Worm (Caenorhabditis elegans) whole organism, late embryonic: ENCODE results near the gene F43E2.11.

Source experiments
- F13H6.1 ChIP-seq: sonication (generic microtip); optimal IDR thresholded peaks from 2 replicates; lab custom pipeline; 2016; ENCODE audit warnings: missing genetic modification characterization, missing compliant biosample characterization
- K09A11.1 ChIP-seq: sonication (generic microtip); optimal IDR thresholded peaks from 2 replicates; lab custom pipeline; 2017; ENCODE audit warnings: antibody characterized with exemption, mild to moderate bottlenecking, missing genetic modification characterization, missing compliant biosample characterization; ENCODE audit not compliant: insufficient read depth
- ama-1 ChIP-seq: fragments of 150-350 bp; optimal IDR thresholded peaks from 2 replicates; lab custom pipeline; 2014
- ceh-48 ChIP-seq: sonication (generic microtip); optimal IDR thresholded peaks from 2 replicates; lab custom pipeline; 2016; ENCODE audit warnings: missing genetic modification characterization, inconsistent platforms, missing compliant biosample characterization
- ceh-6 ChIP-seq: fragments of 200-800 bp; sonication (Bioruptor generic); optimal IDR thresholded peaks from 2 replicates; lab custom pipeline; 2018; ENCODE audit warnings: mild to moderate bottlenecking, missing genetic modification characterization, missing compliant biosample characterization
- che-1 ChIP-seq: sonication (generic microtip); optimal IDR thresholded peaks from 2 replicates; lab custom pipeline; 2016; ENCODE audit warnings: mild to moderate bottlenecking, missing genetic modification characterization, missing compliant biosample characterization
- hlh-13 ChIP-seq: fragments of 200-800 bp; sonication (Bioruptor generic); optimal IDR thresholded peaks from 2 replicates; lab custom pipeline; 2018; ENCODE audit warnings: mild to moderate bottlenecking, missing genetic modification characterization, missing compliant biosample characterization
- pat-9 ChIP-seq: fragments of 200-800 bp; sonication (Bioruptor generic); optimal IDR thresholded peaks from 2 replicates; lab custom pipeline; 2018; ENCODE audit warnings: mild to moderate bottlenecking, missing genetic modification characterization, moderate library complexity, missing compliant biosample characterization
- rnt-1 ChIP-seq: sonication (generic microtip); optimal IDR thresholded peaks from 2 replicates; lab custom pipeline; 2016; ENCODE audit warnings: missing genetic modification characterization, missing compliant biosample characterization
- tbx-2 ChIP-seq: sonication (generic microtip); optimal IDR thresholded peaks from 2 replicates; lab custom pipeline; 2016; ENCODE audit warnings: missing genetic modification characterization, missing compliant biosample characterization

DNA sequence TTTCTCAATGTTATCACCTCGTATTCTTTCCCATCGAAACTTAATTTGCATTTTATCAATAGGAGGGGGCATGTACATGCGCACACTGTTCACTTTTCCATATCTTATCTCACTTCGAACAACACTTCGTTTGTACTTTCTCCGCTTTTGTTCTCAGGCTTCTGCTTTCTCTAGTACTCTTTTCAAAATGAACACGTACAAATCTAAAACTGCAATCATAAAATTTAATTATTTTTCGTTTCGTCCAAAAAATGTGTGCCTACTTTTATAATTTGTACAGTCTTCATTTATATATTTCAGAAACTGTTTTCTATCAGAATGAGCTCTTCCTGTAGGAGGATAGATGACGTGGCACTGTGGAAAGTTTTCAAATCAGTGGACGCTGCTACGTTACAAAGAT, 28.6 kb upstream of the F43E2.11 start, which contains the start of gene C07D10.1:
- TF ChIP-seq ama-1 (no peak), F13H6.1 (tag; lab: Kevin White, UChicago) (no peak), pat-9 (no peak), K09A11.1 (no peak), hlh-13 (no peak), tbx-2 (no peak), che-1 (tag; lab: Kevin White, UChicago) (no peak), ceh-6 (GFP tag; lab: Kevin White, UChicago) (no peak), ceh-48 (tag; lab: Kevin White, UChicago) (no peak), rnt-1 (no peak)
